Fruit fly (Drosophila melanogaster) whole organism, embryonic: ENCODE data around the gene CG12589.

Experiments
- Awh ChIP-seq: fragments of 200-800 bp; sonication (Bioruptor generic); IDR thresholded peaks from 2 replicates; pipeline ENCODE4, ENCODE4 v1.3.6; 2022; ENCODE audit warnings: missing biosample characterization, missing genetic modification characterization
- Bteb2 ChIP-seq: fragments of 200-800 bp; sonication (Bioruptor generic); optimal IDR thresholded peaks from 2 replicates; lab custom pipeline; 2016; ENCODE audit warnings: missing biosample characterization, missing genetic modification characterization
- CG1024 ChIP-seq: fragments of 200-800 bp; sonication (Bioruptor generic); IDR thresholded peaks from 2 replicates; pipeline ENCODE4 v1.3.6; 2022; ENCODE audit warnings: missing biosample characterization, missing genetic modification characterization
- CG10979 ChIP-seq: fragments of 200-800 bp; sonication (Bioruptor generic); optimal IDR thresholded peaks from 2 replicates; lab custom pipeline; 2018; ENCODE audit warnings: missing biosample characterization, mild to moderate bottlenecking, missing genetic modification characterization, moderate library complexity
- CG11398 ChIP-seq: fragments of 200-800 bp; sonication (Bioruptor generic); optimal IDR thresholded peaks from 2 replicates; lab custom pipeline; 2016; ENCODE audit warnings: missing biosample characterization, missing genetic modification characterization
- CG11504 ChIP-seq: fragments of 200-800 bp; sonication (Bioruptor generic); optimal IDR thresholded peaks from 3 replicates; lab custom pipeline; 2019; ENCODE audit warnings: missing biosample characterization, mild to moderate bottlenecking, missing genetic modification characterization, moderate library complexity
- CG12391 ChIP-seq: fragments of 200-800 bp; sonication (Bioruptor generic); optimal IDR thresholded peaks from 3 replicates; lab custom pipeline; 2018; ENCODE audit warnings: missing biosample characterization, mild to moderate bottlenecking, missing genetic modification characterization, moderate library complexity
- CG12659 ChIP-seq: fragments of 200-800 bp; sonication (Bioruptor generic); optimal IDR thresholded peaks from 3 replicates; lab custom pipeline; 2017; ENCODE audit warnings: mild to moderate bottlenecking, missing biosample characterization, missing genetic modification reagents, missing genetic modification characterization
- CG12942 ChIP-seq: fragments of 200-800 bp; sonication (Bioruptor generic); optimal IDR thresholded peaks from 3 replicates; lab custom pipeline; 2016; ENCODE audit warnings: missing biosample characterization, missing genetic modification characterization
- CG13296 ChIP-seq: fragments of 200-800 bp; sonication (Bioruptor generic); optimal IDR thresholded peaks from 3 replicates; lab custom pipeline; 2018; ENCODE audit warnings: missing biosample characterization, mild to moderate bottlenecking, missing genetic modification characterization
- CG14014 ChIP-seq: fragments of 200-800 bp; sonication (Bioruptor generic); IDR thresholded peaks from 2 replicates; pipeline ENCODE4 v1.3.6; 2022; ENCODE audit warnings: missing biosample characterization, missing genetic modification characterization
- CG1602 ChIP-seq: fragments of 200-800 bp; sonication (Bioruptor generic); optimal IDR thresholded peaks from 3 replicates; lab custom pipeline; 2016; ENCODE audit warnings: missing biosample characterization, missing genetic modification characterization
- CG16815 ChIP-seq: fragments of 200-800 bp; sonication (Bioruptor generic); optimal IDR thresholded peaks from 3 replicates; lab custom pipeline; 2017; ENCODE audit warnings: missing biosample characterization, mild to moderate bottlenecking, missing genetic modification characterization
- CG17186 ChIP-seq: fragments of 200-800 bp; sonication (Bioruptor generic); optimal IDR thresholded peaks from 3 replicates; lab custom pipeline; 2017; ENCODE audit warnings: missing biosample characterization, missing genetic modification reagents, missing genetic modification characterization
- CG17328 ChIP-seq: fragments of 200-800 bp; sonication (Bioruptor generic); IDR thresholded peaks from 2 replicates; pipeline ENCODE4 v1.3.6; 2022; ENCODE audit warnings: missing biosample characterization, missing genetic modification characterization
- CG2120 ChIP-seq: fragments of 200-800 bp; sonication (Bioruptor generic); optimal IDR thresholded peaks from 3 replicates; lab custom pipeline; 2016; ENCODE audit warnings: missing biosample characterization, missing genetic modification characterization
- CG30403 ChIP-seq: fragments of 200-800 bp; sonication (Bioruptor generic); optimal IDR thresholded peaks from 3 replicates; lab custom pipeline; 2016; ENCODE audit warnings: missing biosample characterization, missing genetic modification characterization
- CG43689 ChIP-seq: fragments of 200-800 bp; sonication (Bioruptor generic); IDR thresholded peaks from 2 replicates; pipeline ENCODE4 v1.3.6; 2022; ENCODE audit warnings: missing biosample characterization, missing genetic modification characterization
- CG6254 ChIP-seq: fragments of 200-800 bp; sonication (Bioruptor generic); optimal IDR thresholded peaks from 3 replicates; lab custom pipeline; 2017; ENCODE audit warnings: mild to moderate bottlenecking, missing biosample characterization, missing genetic modification reagents, missing genetic modification characterization
- CG6689 ChIP-seq: fragments of 200-800 bp; sonication (Bioruptor generic); IDR thresholded peaks from 2 replicates; pipeline ENCODE4 v1.3.6; 2022; ENCODE audit warnings: missing biosample characterization, missing genetic modification characterization
- CG6765 ChIP-seq: fragments of 200-800 bp; sonication (Bioruptor generic); optimal IDR thresholded peaks from 3 replicates; lab custom pipeline; 2017; ENCODE audit warnings: missing biosample characterization, mild to moderate bottlenecking, missing genetic modification characterization
- CG7556 ChIP-seq: fragments of 200-800 bp; sonication (Bioruptor generic); optimal IDR thresholded peaks from 2 replicates; lab custom pipeline; 2017; ENCODE audit warnings: missing biosample characterization, mild to moderate bottlenecking, missing genetic modification characterization
- CG8944 ChIP-seq: fragments of 200-800 bp; sonication (Bioruptor generic); optimal IDR thresholded peaks from 3 replicates; lab custom pipeline; 2016; ENCODE audit warnings: missing biosample characterization, missing genetic modification characterization
- Camta ChIP-seq: fragments of 200-800 bp; sonication (Bioruptor generic); optimal IDR thresholded peaks from 2 replicates; lab custom pipeline; 2016; ENCODE audit warnings: missing biosample characterization, missing genetic modification characterization
- Doc3 ChIP-seq: fragments of 200-800 bp; sonication (Bioruptor generic); IDR thresholded peaks from 3 replicates; pipeline ENCODE4 v1.3.6; 2022; ENCODE audit warnings: missing biosample characterization, missing genetic modification characterization; ENCODE audit not compliant: partially characterized antibody
- H15 ChIP-seq: fragments of 200-800 bp; sonication (Bioruptor generic); IDR thresholded peaks from 3 replicates; pipeline ENCODE4 v1.3.6; 2022; ENCODE audit warnings: missing biosample characterization, missing genetic modification characterization
- Hsf ChIP-seq: fragments of 200-800 bp; sonication (Bioruptor generic); optimal IDR thresholded peaks from 3 replicates; lab custom pipeline; 2016; ENCODE audit warnings: missing biosample characterization, missing genetic modification characterization
- Lhr ChIP-seq: fragments of 200-800 bp; sonication (Bioruptor generic); optimal IDR thresholded peaks from 3 replicates; lab custom pipeline; 2017; ENCODE audit warnings: mild to moderate bottlenecking, missing biosample characterization, missing genetic modification reagents, missing genetic modification characterization
- MTF-1 ChIP-seq: fragments of 200-800 bp; sonication (Bioruptor generic); optimal IDR thresholded peaks from 2 replicates; lab custom pipeline; 2018; ENCODE audit warnings: missing biosample characterization, mild to moderate bottlenecking, missing genetic modification characterization, borderline replicate concordance
- Meics ChIP-seq: fragments of 200-800 bp; sonication (Bioruptor generic); optimal IDR thresholded peaks from 2 replicates; lab custom pipeline; 2017; ENCODE audit warnings: missing biosample characterization, mild to moderate bottlenecking, missing genetic modification characterization
- Nf-YA ChIP-seq: fragments of 200-800 bp; sonication (Bioruptor generic); IDR thresholded peaks from 2 replicates; pipeline ENCODE4 v1.3.6; 2022; ENCODE audit warnings: missing biosample characterization, missing genetic modification characterization
- Opbp ChIP-seq: fragments of 200-800 bp; sonication (Bioruptor generic); IDR thresholded peaks from 3 replicates; pipeline ENCODE4 v1.3.6; 2022; ENCODE audit warnings: missing biosample characterization, missing genetic modification characterization; ENCODE audit not compliant: partially characterized antibody
- Sox102F ChIP-seq: fragments of 200-800 bp; sonication (Bioruptor generic); optimal IDR thresholded peaks from 2 replicates; lab custom pipeline; 2018; ENCODE audit warnings: missing biosample characterization, mild to moderate bottlenecking, missing genetic modification characterization, moderate library complexity
- Spps ChIP-seq: fragments of 200-800 bp; sonication (Bioruptor generic); optimal IDR thresholded peaks from 2 replicates; lab custom pipeline; 2018; ENCODE audit warnings: missing biosample characterization, mild to moderate bottlenecking, missing genetic modification characterization
- bsh ChIP-seq, 2 experiments: fragments of 200-800 bp; sonication (Bioruptor generic); optimal IDR thresholded peaks; 2 replicates each; lab custom pipeline; 2017 to 2018; ENCODE audit warnings: mild to moderate bottlenecking in 2 of 2, missing biosample characterization in 2 of 2, missing genetic modification characterization in 2 of 2, moderate library complexity in 1 of 2
- chif ChIP-seq, 2 experiments: fragments of 200-800 bp; sonication (Bioruptor generic); optimal IDR thresholded peaks; 3 replicates each; lab custom pipeline; 2016; ENCODE audit warnings: missing biosample characterization in 2 of 2, missing genetic modification characterization in 2 of 2
- chinmo ChIP-seq: fragments of 200-800 bp; sonication (Bioruptor generic); IDR thresholded peaks from 4 replicates; pipeline ENCODE4 v1.3.6; 2022; ENCODE audit warnings: missing biosample characterization, missing genetic modification characterization; ENCODE audit not compliant: partially characterized antibody
- dpn ChIP-seq, 2 experiments: fragments of 200-800 bp; sonication (Bioruptor generic); optimal IDR thresholded peaks; 3 replicates each; lab custom pipeline; 2016; ENCODE audit warnings: missing biosample characterization in 2 of 2, missing genetic modification characterization in 2 of 2
- her ChIP-seq: fragments of 200-800 bp; sonication (Bioruptor generic); optimal IDR thresholded peaks from 2 replicates; lab custom pipeline; 2016; ENCODE audit warnings: missing biosample characterization, missing genetic modification characterization
- jumu ChIP-seq: fragments of 200-800 bp; sonication (Bioruptor generic); optimal IDR thresholded peaks from 3 replicates; lab custom pipeline; 2016; ENCODE audit warnings: missing biosample characterization, missing genetic modification characterization
- ken ChIP-seq: fragments of 200-800 bp; sonication (Bioruptor generic); IDR thresholded peaks from 3 replicates; pipeline ENCODE4 v1.3.6; 2022; ENCODE audit warnings: missing biosample characterization, missing genetic modification characterization
- klu ChIP-seq: fragments of 200-800 bp; sonication (Bioruptor generic); IDR thresholded peaks from 2 replicates; pipeline ENCODE4 v1.3.6; 2022; ENCODE audit warnings: missing biosample characterization, missing genetic modification characterization
- maf-S ChIP-seq: fragments of 200-800 bp; sonication (Bioruptor generic); optimal IDR thresholded peaks from 2 replicates; lab custom pipeline; 2016; ENCODE audit warnings: missing biosample characterization, missing genetic modification characterization
- pnt ChIP-seq: fragments of 200-800 bp; sonication (Bioruptor generic); optimal IDR thresholded peaks from 3 replicates; lab custom pipeline; 2016; ENCODE audit warnings: missing biosample characterization, missing genetic modification characterization
- repo ChIP-seq: fragments of 200-800 bp; sonication (Bioruptor generic); optimal IDR thresholded peaks from 2 replicates; lab custom pipeline; 2016; ENCODE audit warnings: missing biosample characterization, missing genetic modification characterization
- run ChIP-seq: fragments of 200-800 bp; sonication (Bioruptor generic); optimal IDR thresholded peaks from 3 replicates; lab custom pipeline; 2018; ENCODE audit warnings: missing biosample characterization, mild to moderate bottlenecking, missing genetic modification characterization
- sens ChIP-seq: fragments of 200-800 bp; sonication (Bioruptor generic); peaks from one replicate; lab custom pipeline; 2016; ENCODE audit warnings: missing biosample characterization, missing genetic modification characterization
- toy ChIP-seq: fragments of 200-800 bp; sonication (Bioruptor generic); IDR thresholded peaks from 2 replicates; pipeline ENCODE4 v1.3.6; 2022; ENCODE audit warnings: missing biosample characterization, missing genetic modification characterization
- tx ChIP-seq: fragments of 200-800 bp; sonication (Bioruptor generic); optimal IDR thresholded peaks from 2 replicates; lab custom pipeline; 2016; ENCODE audit warnings: missing biosample characterization, missing genetic modification characterization
- usp ChIP-seq: fragments of >200 bp; optimal IDR thresholded peaks from 2 replicates; lab custom pipeline; 2017; ENCODE audit warnings: missing biosample characterization, missing genetic modification characterization

The CG12589 gene

DNA sequence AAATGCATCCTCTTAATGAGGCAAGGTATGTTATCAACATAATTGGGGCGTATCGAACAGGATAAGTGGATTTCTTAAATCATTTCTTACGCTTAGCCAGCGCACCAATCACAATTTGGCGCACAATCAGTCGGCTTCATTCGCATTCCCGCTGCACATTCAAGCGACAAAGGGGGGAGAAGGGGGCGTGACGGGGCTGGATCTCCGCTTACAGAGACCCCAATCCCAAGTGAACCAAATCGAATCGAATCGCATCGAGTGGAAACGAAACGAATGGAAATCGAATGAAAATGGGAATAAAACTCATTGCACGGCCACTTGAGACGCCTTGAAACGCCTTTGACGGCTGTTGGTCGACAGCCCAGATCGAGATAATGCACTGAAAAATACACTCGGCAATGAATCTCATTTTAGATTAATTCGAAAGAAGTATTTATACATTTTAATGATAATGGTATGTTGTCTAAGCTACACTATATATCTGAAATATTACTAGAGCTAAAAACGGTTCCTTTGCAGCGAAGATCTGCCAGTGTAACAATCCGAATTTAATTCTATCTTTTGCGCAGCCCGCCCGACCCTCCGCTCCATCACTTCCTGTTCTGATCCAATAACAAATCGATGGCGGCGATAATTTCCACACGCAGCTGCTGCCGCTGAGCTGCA lies 43.5 kb downstream of the CG12589 start (continued):
- TF ChIP-seq Bteb2 (GFP tag; lab: Kevin White, UChicago) (no peak), H15 (no peak; the same call in 2 of the 3 replicates), bsh (GFP tag; optimal IDR thresholded peaks at IDR 0.05; lab: Kevin White, UChicago) (peak in 1 of 2 experiments; percentile 57), CG7556 (GFP tag; lab: Kevin White, UChicago) (no peak), Opbp (GFP tag; lab: Robert Waterston, UW) (no peak), sens (GFP tag; lab: Kevin White, UChicago) (peak; percentile 94), CG14014 (no peak), dpn (GFP tag; optimal IDR thresholded peaks at IDR 0.05; lab: Kevin White, UChicago) (no peak), CG1602 (GFP tag; lab: Kevin White, UChicago) (no peak), Meics (GFP tag; lab: Kevin White, UChicago) (no peak), usp (GFP tag; lab: Kevin White, UChicago) (no peak), her (GFP tag; lab: Kevin White, UChicago) (no peak), CG12942 (no peak), CG12659 (GFP tag; lab: Kevin White, UChicago) (no peak), ken (GFP tag; lab: Robert Waterston, UW) (no peak), Camta (no peak), Doc3 (GFP tag; lab: Robert Waterston, UW) (no peak), chinmo (GFP tag; lab: Robert Waterston, UW) (no peak), klu (GFP tag; lab: Robert Waterston, UW) (no peak), Awh (GFP tag; lab: Robert Waterston, UW) (peak; percentile 48; the same call in 1 of the 2 replicates), repo (GFP tag; lab: Kevin White, UChicago) (no peak), CG17328 (GFP tag; lab: Robert Waterston, UW) (0 out of 2 replicates have a peak, but pooled peaks have one; percentile 7), CG6765 (GFP tag; lab: Kevin White, UChicago) (no peak), jumu (GFP tag; lab: Kevin White, UChicago) (peak; percentile 3), CG10979 (tag; lab: Kevin White, UChicago) (peak; percentile 36), CG11398 (no peak), CG17186 (GFP tag; lab: Kevin White, UChicago) (no peak), Nf-YA (GFP tag; lab: Robert Waterston, UW) (no peak), tx (no peak), MTF-1 (GFP tag; lab: Kevin White, UChicago) (no peak), CG6689 (GFP tag; lab: Robert Waterston, UW) (0 out of 2 replicates have a peak, but pooled peaks have one; percentile 29), Hsf (GFP tag; lab: Kevin White, UChicago) (no peak), chif (GFP tag; optimal IDR thresholded peaks at IDR 0.05; lab: Kevin White, UChicago) (peak in 1 of 2 experiments; percentile 7), run (tag; lab: Kevin White, UChicago) (no peak), Spps (tag; lab: Kevin White, UChicago) (no peak), maf-S (no peak), CG43689 (GFP tag; lab: Robert Waterston, UW) (no peak), pnt (no peak), CG6254 (GFP tag; lab: Kevin White, UChicago) (no peak), CG30403 (peak; percentile 8), CG1024 (GFP tag; lab: Robert Waterston, UW) (no peak), toy (no peak), Sox102F (peak; percentile 43), CG13296 (no peak), CG2120 (no peak), Lhr (GFP tag; lab: Kevin White, UChicago) (no peak), CG12391 (tag; lab: Kevin White, UChicago) (peak; percentile 4), CG8944 (no peak), CG16815 (GFP tag; lab: Kevin White, UChicago) (no peak), CG11504 (tag; lab: Kevin White, UChicago) (peak; percentile 31)
